Fruit fly (Drosophila melanogaster): ENCODE measurements around the gene CG33285.
A peak's percentile ranks its signal among the peaks of the same experiment; 100 is the strongest.

Gene CG33285

DNA sequence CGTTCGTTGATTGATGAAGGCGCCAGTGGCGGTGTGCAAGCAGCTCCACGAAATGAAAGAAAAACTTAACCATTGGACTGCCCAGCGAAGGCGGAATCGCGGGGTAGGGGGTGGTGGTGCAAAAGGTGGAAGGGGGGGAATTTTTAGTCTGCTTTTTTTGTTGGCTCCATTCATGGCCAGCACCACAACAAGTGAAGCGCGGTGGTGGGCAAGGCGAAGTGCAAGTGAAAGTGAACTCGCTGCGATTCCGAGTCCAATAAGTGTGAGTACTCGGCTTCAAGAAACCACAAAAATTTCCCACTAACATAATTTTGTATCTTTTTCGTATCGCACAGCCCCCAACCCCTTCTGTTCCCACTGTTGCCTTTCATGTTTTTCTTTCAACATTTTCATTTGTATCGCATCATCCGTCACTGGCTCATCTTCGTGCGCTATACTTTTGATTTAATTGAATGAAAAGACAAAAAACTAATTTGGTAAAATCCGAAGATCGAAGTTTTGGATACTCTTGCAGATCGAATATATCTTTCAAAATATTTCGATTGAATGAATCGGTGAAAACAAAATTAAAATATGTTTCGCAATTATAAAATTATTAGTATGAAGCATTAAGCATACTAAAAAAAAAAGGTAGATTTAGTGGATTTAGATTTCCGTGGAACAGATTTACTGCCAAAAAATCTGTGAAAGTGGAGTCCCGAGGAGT lies 34.4 kb downstream of the CG33285 start:
- TF ChIP-seq rn (GFP tag; IDR thresholded peaks at IDR 0.05) (0 out of 2 replicates have a peak, but pooled peaks have one; percentile 31), EcR (GFP tag; optimal IDR thresholded peaks at IDR 0.05) (no peak), CG8159 (tag; optimal IDR thresholded peaks at IDR 0.05) (no peak), CG8301 (tag; optimal IDR thresholded peaks at IDR 0.05) (no peak), D1 (tag; optimal IDR thresholded peaks at IDR 0.05) (no peak), CG13204 (GFP tag; optimal IDR thresholded peaks at IDR 0.05) (peak; percentile 3), Pif1B (GFP tag; optimal IDR thresholded peaks at IDR 0.05) (no peak)

DNA sequence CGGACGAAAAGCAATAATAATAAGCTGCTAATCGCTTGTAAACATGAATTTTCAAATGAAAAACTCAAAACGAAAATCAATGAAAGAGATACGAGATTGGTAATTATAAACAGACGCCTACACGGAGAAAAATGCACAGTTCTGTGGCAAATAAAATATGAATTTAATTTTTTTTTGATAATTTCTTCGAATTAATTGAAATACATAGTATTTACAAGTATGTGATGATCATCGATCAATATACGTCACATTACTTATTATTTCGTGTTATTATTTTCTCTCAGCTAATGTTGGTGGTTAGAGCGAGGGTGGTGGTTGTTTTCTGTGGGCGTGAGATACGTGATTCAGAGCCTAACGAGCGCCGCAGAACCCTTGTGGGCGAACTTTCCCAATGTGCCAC lies 35.0 kb downstream of the CG33285 start:
- peak; percentile 23 for TF ChIP-seq CG8301 (tag; optimal IDR thresholded peaks at IDR 0.05)
- TF ChIP-seq gl (tag; optimal IDR thresholded peaks at IDR 0.05) = no peak
- TF ChIP-seq CG13204 (GFP tag; optimal IDR thresholded peaks at IDR 0.05) = no peak
- peak; percentile 35 for TF ChIP-seq Pif1A (GFP tag; optimal IDR thresholded peaks at IDR 0.05)
- 0 out of 3 replicates have a peak, but pooled peaks have one; percentile 19 for TF ChIP-seq CG4496 (GFP tag; IDR thresholded peaks at IDR 0.05)
- TF ChIP-seq D1 (tag; optimal IDR thresholded peaks at IDR 0.05) = no peak
- peak; percentile 19 for TF ChIP-seq CG17806 (tag; optimal IDR thresholded peaks at IDR 0.05)
- TF ChIP-seq rn (GFP tag; IDR thresholded peaks at IDR 0.05) = no peak
- TF ChIP-seq CG12605 (GFP tag; IDR thresholded peaks at IDR 0.05) = no peak
- no peak for TF ChIP-seq fd96Ca (GFP tag; IDR thresholded peaks at IDR 0.05)
- TF ChIP-seq CG14655 (GFP tag; optimal IDR thresholded peaks at IDR 0.05) = peak; percentile 24
- TF ChIP-seq Pif1B (GFP tag; optimal IDR thresholded peaks at IDR 0.05) = no peak
- no peak for TF ChIP-seq CG9948 (tag; optimal IDR thresholded peaks at IDR 0.05)
- TF ChIP-seq CG32121 (GFP tag; IDR thresholded peaks at IDR 0.05) = no peak; the same call in 1 of the 2 replicates

DNA sequence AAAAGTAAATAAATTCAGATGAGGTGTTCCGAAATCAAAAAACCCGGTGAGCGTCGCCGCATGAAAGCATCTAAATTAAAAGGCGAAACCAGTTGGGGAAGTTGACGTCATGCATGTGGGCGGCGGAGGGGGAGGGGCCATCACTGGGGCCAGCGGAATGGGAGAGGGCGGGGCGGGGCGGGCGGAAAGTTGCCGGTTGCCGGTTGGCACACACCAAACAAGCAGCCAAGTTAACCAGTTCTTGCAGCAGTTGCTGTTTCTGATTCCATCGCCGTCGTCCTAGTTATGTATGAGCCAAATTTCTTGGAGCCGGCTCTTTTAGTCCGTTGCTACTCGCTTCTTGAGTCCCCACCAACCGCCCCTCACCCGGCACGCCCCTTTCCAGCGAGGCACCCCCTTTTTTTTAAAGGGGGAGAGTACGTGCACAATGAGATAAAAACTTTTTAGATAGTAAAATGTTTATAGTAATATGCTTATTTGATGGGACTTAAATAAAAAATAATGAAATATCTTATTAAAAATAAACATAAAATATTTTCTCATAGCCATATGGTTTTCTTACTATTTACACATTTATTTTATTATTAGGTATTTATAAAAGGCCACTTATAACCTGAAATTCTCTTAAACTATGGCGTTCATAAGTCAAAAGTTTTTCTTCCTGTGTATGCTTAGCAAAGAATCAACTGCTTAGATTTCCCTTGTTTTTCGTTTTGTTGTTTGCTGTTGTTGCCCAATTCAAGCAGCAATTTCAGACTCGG lies 36.4 kb downstream of the CG33285 start:
- TF ChIP-seq Ets98B (GFP tag; IDR thresholded peaks at IDR 0.05) (peak; percentile 25; the same call in 1 of the 2 replicates), CG14655 (GFP tag; optimal IDR thresholded peaks at IDR 0.05) (peak; percentile 48), EcR (GFP tag; optimal IDR thresholded peaks at IDR 0.05) (peak; percentile 36), CG8159 (tag; optimal IDR thresholded peaks at IDR 0.05) (peak; percentile 59), Pif1B (GFP tag; optimal IDR thresholded peaks at IDR 0.05) (peak; percentile 7), CG10348 (GFP tag; IDR thresholded peaks at IDR 0.05) (no peak), CG13204 (GFP tag; optimal IDR thresholded peaks at IDR 0.05) (peak; percentile 82), CG32121 (GFP tag; IDR thresholded peaks at IDR 0.05) (no peak; the same call in 1 of the 2 replicates), CG9948 (tag; optimal IDR thresholded peaks at IDR 0.05) (peak; percentile 59), CG34367 (tag; optimal IDR thresholded peaks at IDR 0.05) (peak; percentile 24), gl (tag; optimal IDR thresholded peaks at IDR 0.05) (no peak), CG15710 (tag; optimal IDR thresholded peaks at IDR 0.05) (peak; percentile 38), CG8301 (tag; optimal IDR thresholded peaks at IDR 0.05) (peak; percentile 50), rn (GFP tag; IDR thresholded peaks at IDR 0.05) (no peak), Snoo (tag; optimal IDR thresholded peaks at IDR 0.05) (no peak), fd96Ca (GFP tag; IDR thresholded peaks at IDR 0.05) (peak; percentile 55; the same call in 1 of the 3 replicates), Pif1A (GFP tag; optimal IDR thresholded peaks at IDR 0.05) (no peak), CG17806 (tag; optimal IDR thresholded peaks at IDR 0.05) (peak; percentile 45), CG12605 (GFP tag; IDR thresholded peaks at IDR 0.05) (peak; percentile 13; the same call in 1 of the 2 replicates), CG4496 (GFP tag; IDR thresholded peaks at IDR 0.05) (no peak), D1 (tag; optimal IDR thresholded peaks at IDR 0.05) (peak; percentile 56)

DNA sequence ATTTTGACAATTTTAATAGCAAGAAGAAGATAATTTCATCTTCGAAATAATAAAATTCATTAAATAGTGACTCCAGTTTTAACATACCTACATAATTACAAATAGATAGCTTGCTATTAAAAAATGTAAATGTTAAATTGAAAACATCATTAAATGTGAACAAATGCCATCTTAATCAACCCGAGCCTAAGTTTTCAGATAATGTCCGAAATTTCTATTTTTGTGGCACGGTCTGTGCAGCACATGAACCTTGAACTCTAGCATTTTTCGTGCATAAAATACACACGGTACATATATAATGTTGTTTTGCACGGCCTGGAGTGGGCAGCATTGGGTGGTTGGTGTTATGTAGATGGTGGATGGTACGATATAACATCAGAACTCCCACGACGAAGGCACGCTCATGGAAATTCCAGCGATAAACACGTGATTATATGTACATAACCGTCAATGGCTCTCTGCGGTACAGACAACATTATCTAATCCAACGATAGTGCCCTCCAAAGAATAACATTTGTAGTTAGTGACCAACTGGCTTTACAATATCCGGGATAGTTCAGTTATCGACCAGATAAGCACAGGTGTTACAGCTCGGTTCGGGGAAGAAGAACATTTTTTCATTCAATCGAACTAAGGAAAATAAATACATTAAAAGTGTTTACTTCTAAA lies 38.6 kb downstream of the CG33285 start:
- TF ChIP-seq gl (tag; optimal IDR thresholded peaks at IDR 0.05) (no peak), Ets98B (GFP tag; IDR thresholded peaks at IDR 0.05) (no peak), CG9948 (tag; optimal IDR thresholded peaks at IDR 0.05) (no peak), CG14655 (GFP tag; optimal IDR thresholded peaks at IDR 0.05) (no peak), CG12605 (GFP tag; IDR thresholded peaks at IDR 0.05) (no peak)

DNA sequence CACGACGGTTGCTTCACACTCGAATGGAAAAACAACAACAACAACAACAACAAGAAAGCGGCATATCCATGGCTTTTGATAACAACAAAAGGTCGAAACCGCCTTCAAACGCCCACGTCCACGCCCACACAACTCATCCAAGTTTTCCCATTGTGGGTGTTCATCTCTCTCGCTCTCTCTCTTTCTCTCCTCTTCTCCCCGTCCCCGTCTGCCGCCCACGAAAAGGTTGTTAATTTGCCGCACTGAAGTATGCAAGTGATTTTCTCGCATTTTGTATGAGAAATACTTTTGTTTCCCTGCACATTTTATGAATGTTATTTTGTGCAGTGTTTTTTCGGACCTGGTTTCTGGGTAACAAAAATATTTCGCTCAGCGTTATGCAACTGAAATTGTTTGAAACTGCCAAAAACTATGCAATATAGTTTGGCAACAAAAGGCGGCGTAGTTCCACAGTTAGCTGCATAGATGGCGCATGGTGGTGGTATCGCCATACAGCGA lies 39.3 kb downstream of the CG33285 start:
- TF ChIP-seq fd96Ca (GFP tag; IDR thresholded peaks at IDR 0.05) (0 out of 3 replicates have a peak, but pooled peaks have one; percentile 27), CG15710 (tag; optimal IDR thresholded peaks at IDR 0.05) (no peak), gl (tag; optimal IDR thresholded peaks at IDR 0.05) (no peak), CG9948 (tag; optimal IDR thresholded peaks at IDR 0.05) (no peak), CG34367 (tag; optimal IDR thresholded peaks at IDR 0.05) (no peak), Ets98B (GFP tag; IDR thresholded peaks at IDR 0.05) (peak; percentile 63), CG32121 (GFP tag; IDR thresholded peaks at IDR 0.05) (no peak), Pif1B (GFP tag; optimal IDR thresholded peaks at IDR 0.05) (no peak), Snoo (tag; optimal IDR thresholded peaks at IDR 0.05) (peak; percentile 14), CG4496 (GFP tag; IDR thresholded peaks at IDR 0.05) (peak; percentile 61; the same call in 2 of the 3 replicates), Pif1A (GFP tag; optimal IDR thresholded peaks at IDR 0.05) (no peak), CG8159 (tag; optimal IDR thresholded peaks at IDR 0.05) (no peak), CG17806 (tag; optimal IDR thresholded peaks at IDR 0.05) (peak; percentile 5), CG13204 (GFP tag; optimal IDR thresholded peaks at IDR 0.05) (no peak), CG12605 (GFP tag; IDR thresholded peaks at IDR 0.05) (no peak; the same call in 1 of the 2 replicates), rn (GFP tag; IDR thresholded peaks at IDR 0.05) (no peak), D1 (tag; optimal IDR thresholded peaks at IDR 0.05) (no peak), CG8301 (tag; optimal IDR thresholded peaks at IDR 0.05) (peak; percentile 12), EcR (GFP tag; optimal IDR thresholded peaks at IDR 0.05) (peak; percentile 71), CG14655 (GFP tag; optimal IDR thresholded peaks at IDR 0.05) (no peak), CG10348 (GFP tag; IDR thresholded peaks at IDR 0.05) (no peak)

All from whole organism, pupa.